Worm (Caenorhabditis elegans): Measurements from ENCODE around the gene clec-175.

- TF ChIP-seq daf-12 (tag; optimal IDR thresholded peaks at IDR 0.05), result no peak
- no peak for TF ChIP-seq nhr-76 (tag; optimal IDR thresholded peaks at IDR 0.05)
- TF ChIP-seq fos-1 (tag; optimal IDR thresholded peaks at IDR 0.05), result no peak
- TF ChIP-seq pqm-1 (tag; optimal IDR thresholded peaks at IDR 0.05), result peak; percentile 88
- no peak for TF ChIP-seq egl-27 (tag; optimal IDR thresholded peaks at IDR 0.05)
- TF ChIP-seq nhr-11 (tag; optimal IDR thresholded peaks at IDR 0.05), result no peak
- no peak for TF ChIP-seq nhr-237 (tag; optimal IDR thresholded peaks at IDR 0.05)
- no peak for TF ChIP-seq lin-15B (tag; optimal IDR thresholded peaks at IDR 0.05)
- peak; percentile 13 for TF ChIP-seq ama-1 (optimal IDR thresholded peaks at IDR 0.05)
These were observed 27.7 kb downstream of the clec-175 start for ce11 chrIV:4449843-4450242.
